Worm (Caenorhabditis elegans): Measurements from ENCODE around the gene C17B7.12.

- TF ChIP-seq unc-130 (GFP tag; optimal IDR thresholded peaks at IDR 0.05) (no peak), skn-1 (tag; optimal IDR thresholded peaks at IDR 0.05) (no peak), mxl-2 (GFP tag; conservative IDR thresholded peaks at IDR 0.05) (no peak), ces-1 (GFP tag; optimal IDR thresholded peaks at IDR 0.05) (no peak)
These were observed 33.0 kb upstream of the C17B7.12 start, which contains the start of gene F35F10.14 for ce11 chrV:3320005-3320404.
